Fruit fly (Drosophila melanogaster): ENCODE measurements around the gene CG46448.

DNA sequence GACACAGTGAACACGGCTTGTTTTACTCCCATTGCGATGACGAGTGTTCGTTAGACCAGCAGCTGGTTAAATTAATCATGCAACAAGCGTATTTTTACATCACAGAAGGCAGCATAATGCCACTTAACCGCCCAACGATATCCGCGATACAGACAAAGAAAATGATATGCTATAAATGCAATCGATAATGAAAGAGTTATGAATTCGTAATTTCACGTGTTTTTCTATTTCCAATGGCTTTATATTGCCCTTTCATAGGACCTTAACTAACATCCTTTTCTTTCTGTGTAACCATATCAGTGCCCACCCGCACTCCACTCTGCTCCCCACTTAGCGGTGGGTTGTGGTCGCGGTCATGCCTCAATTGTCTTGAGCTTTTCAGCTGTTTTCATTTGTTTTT is 21.6 kb downstream of the CG46448 start:
- TF ChIP-seq CG12768 (GFP tag; optimal IDR thresholded peaks at IDR 0.05) (no peak), toe (GFP tag; optimal IDR thresholded peaks at IDR 0.05) (no peak), cic (GFP tag; optimal IDR thresholded peaks at IDR 0.05) (no peak), CG7045 (GFP tag; optimal IDR thresholded peaks at IDR 0.05) (no peak), CG1620 (GFP tag; optimal IDR thresholded peaks at IDR 0.05) (no peak), cnc (optimal IDR thresholded peaks at IDR 0.05) (no peak), CG7101 (tag; optimal IDR thresholded peaks at IDR 0.05) (no peak), pad (GFP tag; optimal IDR thresholded peaks at IDR 0.05) (no peak), CG11617 (GFP tag; optimal IDR thresholded peaks at IDR 0.05) (no peak), kay (GFP tag; ENCODE audit: borderline replicate concordance) (no peak)
